Fruit fly (Drosophila melanogaster) S2 (cell line): ENCODE measurements around the gene CG7386.

Experiments used
- CG8478 ChIP-seq: fragments of >200 bp; optimal IDR thresholded peaks from 2 replicates; lab custom pipeline; 2018
- CTCF ChIP-seq, 2 experiments: fragments of >200 bp; optimal IDR thresholded peaks; 2 replicates each; lab custom pipeline; 2018

dm6 chr3L:6184884-6185438, 4.6 kb upstream of the CG7386 start, which contains the start of the genes D19B and CG43293:
- peak; percentile 30 to 53 for TF ChIP-seq CTCF (optimal IDR thresholded peaks at IDR 0.05; lab: Kevin White, UChicago)
- TF ChIP-seq CG8478 = no peak
